Worm (Caenorhabditis elegans) whole organism, young adult: ENCODE data around the gene ZK1098.11.

Experiments
- B0336.3 ChIP-seq: fragments of 200-800 bp; sonication (Bioruptor generic); IDR thresholded peaks from 2 replicates; pipeline ENCODE4 v1.3.6; 2022; ENCODE audit warnings: missing genetic modification characterization, missing compliant biosample characterization
- C17E4.6 ChIP-seq: fragments of 200-800 bp; sonication (Bioruptor generic); IDR thresholded peaks from 2 replicates; pipeline ENCODE4 v1.3.6; 2022; ENCODE audit warnings: missing genetic modification reagents, missing genetic modification characterization, missing compliant biosample characterization
- F49E8.2 ChIP-seq: sonication (generic microtip); optimal IDR thresholded peaks from 3 replicates; lab custom pipeline; 2017; ENCODE audit warnings: missing genetic modification characterization, mild to moderate bottlenecking, missing compliant biosample characterization, antibody characterized with exemption, moderate library complexity; ENCODE audit not compliant: insufficient read depth
- K11D2.4 ChIP-seq: fragments of 200-800 bp; sonication (Bioruptor generic); IDR thresholded peaks from 2 replicates; pipeline ENCODE4 v1.3.6; 2022; ENCODE audit warnings: missing genetic modification reagents, missing genetic modification characterization, missing compliant biosample characterization
- K12H6.12 ChIP-seq: fragments of 200-800 bp; sonication (Bioruptor generic); optimal IDR thresholded peaks from 2 replicates; lab custom pipeline; 2018; ENCODE audit warnings: mild to moderate bottlenecking, missing genetic modification characterization, missing compliant biosample characterization
- T26A5.8 ChIP-seq: sonication (generic microtip); optimal IDR thresholded peaks from 2 replicates; lab custom pipeline; 2016; ENCODE audit warnings: missing genetic modification characterization, missing compliant biosample characterization
- Y53F4B.3 ChIP-seq: fragments of 200-800 bp; sonication (Bioruptor generic); IDR thresholded peaks from 2 replicates; pipeline ENCODE4 v1.3.6; 2022; ENCODE audit warnings: missing genetic modification reagents, missing genetic modification characterization, missing compliant biosample characterization
- Y56A3A.18 ChIP-seq: fragments of 200-800 bp; sonication (Bioruptor generic); IDR thresholded peaks from 2 replicates; pipeline ENCODE4 v1.3.6; 2022; ENCODE audit warnings: missing genetic modification reagents, missing genetic modification characterization, missing compliant biosample characterization
- Y67H2A.10 ChIP-seq: fragments of 200-800 bp; sonication (Bioruptor generic); conservative IDR thresholded peaks from 2 replicates; pipeline ENCODE4 v1.3.6; 2022; ENCODE audit warnings: missing genetic modification reagents, missing genetic modification characterization, missing compliant biosample characterization
- ZK185.1 ChIP-seq: sonication (generic microtip); optimal IDR thresholded peaks from 2 replicates; lab custom pipeline; 2016; ENCODE audit warnings: mild to moderate bottlenecking, missing genetic modification characterization, missing compliant biosample characterization; ENCODE audit not compliant: poor library complexity, severe bottlenecking
- ama-1 ChIP-seq, 3 experiments: fragments of 150-350 bp in 1 of 3; sonication (generic microtip) in 2 of 3; optimal IDR thresholded peaks; 2 replicates each; lab custom pipeline; 2014 to 2018; ENCODE audit warnings: missing biosample characterization in 2 of 3, missing genetic modification characterization in 2 of 3, missing genetic modification reagents in 2 of 3
- aptf-2 ChIP-seq: fragments of 200-800 bp; sonication (Bioruptor generic); conservative IDR thresholded peaks from 2 replicates; pipeline ENCODE4 v1.3.6; 2022; ENCODE audit warnings: missing genetic modification reagents, missing genetic modification characterization, missing compliant biosample characterization
- attf-3 ChIP-seq: fragments of 200-800 bp; sonication (Bioruptor generic); conservative IDR thresholded peaks from 2 replicates; pipeline ENCODE4 v1.3.6; 2022; ENCODE audit warnings: missing genetic modification reagents, missing genetic modification characterization, missing compliant biosample characterization
- cebp-2 ChIP-seq: fragments of 200-800 bp; sonication (Bioruptor generic); IDR thresholded peaks from 2 replicates; pipeline ENCODE4 v1.3.6; 2022; ENCODE audit warnings: missing genetic modification characterization, missing compliant biosample characterization
- ceh-100 ChIP-seq: fragments of 200-800 bp; sonication (Bioruptor generic); IDR thresholded peaks from 2 replicates; pipeline ENCODE4 v1.3.6; 2022; ENCODE audit warnings: missing genetic modification reagents, missing genetic modification characterization, missing compliant biosample characterization
- ceh-27 ChIP-seq: fragments of 200-800 bp; sonication (Bioruptor generic); optimal IDR thresholded peaks from 2 replicates; lab custom pipeline; 2018; ENCODE audit warnings: mild to moderate bottlenecking, missing genetic modification characterization, moderate library complexity, missing compliant biosample characterization
- dox-1 ChIP-seq: fragments of 200-800 bp; sonication (Bioruptor generic); IDR thresholded peaks from 2 replicates; pipeline ENCODE4 v1.3.6; 2022; ENCODE audit warnings: missing genetic modification reagents, missing genetic modification characterization, missing compliant biosample characterization
- egl-18 ChIP-seq: fragments of 200-800 bp; sonication (Bioruptor generic); IDR thresholded peaks from 2 replicates; pipeline ENCODE4 v1.3.6; 2022; ENCODE audit warnings: missing genetic modification reagents, missing genetic modification characterization, missing compliant biosample characterization
- ekl-4 ChIP-seq: fragments of 200-800 bp; sonication (Bioruptor generic); IDR thresholded peaks from 2 replicates; pipeline ENCODE4 v1.3.6; 2022; ENCODE audit warnings: missing genetic modification reagents, missing genetic modification characterization, missing compliant biosample characterization
- hmg-1.2 ChIP-seq: fragments of 200-800 bp; sonication (Bioruptor generic); IDR thresholded peaks from 2 replicates; pipeline ENCODE4 v1.3.6; 2022; ENCODE audit warnings: missing genetic modification reagents, missing genetic modification characterization, missing compliant biosample characterization
- lin-26 ChIP-seq: fragments of 200-800 bp; sonication (Bioruptor generic); IDR thresholded peaks from 2 replicates; pipeline ENCODE4 v1.3.6; 2022; ENCODE audit warnings: missing genetic modification reagents, missing genetic modification characterization, missing compliant biosample characterization
- lin-35 ChIP-seq, 3 experiments: fragments of 150-350 bp in 2 of 3; sonication (generic microtip) in 1 of 3; optimal IDR thresholded peaks; 2 replicates each; lab custom pipeline; 2014 to 2018; ENCODE audit warnings: missing biosample characterization in 3 of 3, missing genetic modification characterization in 3 of 3, missing genetic modification reagents in 3 of 3
- lin-40 ChIP-seq: sonication (generic microtip); optimal IDR thresholded peaks from 2 replicates; lab custom pipeline; 2016; ENCODE audit warnings: missing genetic modification characterization, mild to moderate bottlenecking, missing compliant biosample characterization, missing genotype, missing genetic modification reagents
- lin-54 ChIP-seq: fragments of 200-800 bp; sonication (Bioruptor generic); optimal IDR thresholded peaks from 2 replicates; lab custom pipeline; 2018; ENCODE audit warnings: mild to moderate bottlenecking, missing genetic modification characterization, missing compliant biosample characterization
- madf-10 ChIP-seq: sonication (generic microtip); optimal IDR thresholded peaks from 2 replicates; lab custom pipeline; 2016; ENCODE audit warnings: mild to moderate bottlenecking, missing genetic modification characterization, missing compliant biosample characterization
- madf-3 ChIP-seq: fragments of 200-800 bp; sonication (Bioruptor generic); IDR thresholded peaks from 2 replicates; pipeline ENCODE4 v1.3.6; 2022; ENCODE audit warnings: missing genetic modification reagents, missing genetic modification characterization, missing compliant biosample characterization
- madf-8 ChIP-seq: fragments of 200-800 bp; sonication (Bioruptor generic); conservative IDR thresholded peaks from 2 replicates; pipeline ENCODE4 v1.3.6; 2022; ENCODE audit warnings: missing genetic modification reagents, missing genetic modification characterization, missing compliant biosample characterization
- mcd-1 ChIP-seq: fragments of 200-800 bp; sonication (Bioruptor generic); IDR thresholded peaks from 2 replicates; pipeline ENCODE4 v1.3.6; 2022; ENCODE audit warnings: missing genetic modification reagents, missing genetic modification characterization, missing compliant biosample characterization
- nfyb-1 ChIP-seq: fragments of 200-800 bp; sonication (Bioruptor generic); IDR thresholded peaks from 2 replicates; pipeline ENCODE4 v1.3.6; 2022; ENCODE audit warnings: missing genetic modification reagents, missing genetic modification characterization, missing compliant biosample characterization
- nhr-80 ChIP-seq: sonication (generic microtip); optimal IDR thresholded peaks from 2 replicates; lab custom pipeline; 2016; ENCODE audit warnings: missing genetic modification characterization, missing compliant biosample characterization
- nhr-90 ChIP-seq: sonication (generic microtip); optimal IDR thresholded peaks from 2 replicates; lab custom pipeline; 2016; ENCODE audit warnings: missing genotype, mild to moderate bottlenecking, missing genetic modification characterization, missing compliant biosample characterization
- rcor-1 ChIP-seq: fragments of 200-800 bp; sonication (Bioruptor generic); IDR thresholded peaks from 2 replicates; pipeline ENCODE4 v1.3.6; 2022; ENCODE audit warnings: missing genetic modification reagents, missing genetic modification characterization, missing compliant biosample characterization
- repo-1 ChIP-seq: sonication (generic microtip); optimal IDR thresholded peaks from 2 replicates; lab custom pipeline; 2017; ENCODE audit warnings: mild to moderate bottlenecking, missing genetic modification characterization, missing compliant biosample characterization
- rpc-1 ChIP-seq, 2 experiments: fragments of 150-350 bp in 1 of 2; sonication (generic microtip) in 1 of 2; optimal IDR thresholded peaks; 2 replicates each; lab custom pipeline; 2014 to 2018; ENCODE audit warnings: missing biosample characterization in 1 of 2, missing genetic modification characterization in 1 of 2, missing genetic modification reagents in 1 of 2, missing genotype in 1 of 2
- snpc-4 ChIP-seq, 5 experiments: fragments of 150-350 bp in 1 of 5; sonication (generic microtip) in 4 of 5; optimal IDR thresholded peaks; 2 replicates each; lab custom pipeline; 2014 to 2018; ENCODE audit warnings: missing genetic modification characterization in 5 of 5, missing biosample characterization in 3 of 5, antibody characterized with exemption in 2 of 5, mild to moderate bottlenecking in 2 of 5, missing compliant biosample characterization in 2 of 5, missing genotype in 2 of 5, moderate library complexity in 2 of 5, missing genetic modification reagents in 1 of 5
- tlf-1 ChIP-seq: fragments of 200-800 bp; sonication (Bioruptor generic); optimal IDR thresholded peaks from 2 replicates; lab custom pipeline; 2018; ENCODE audit warnings: mild to moderate bottlenecking, missing genetic modification characterization, missing compliant biosample characterization
- unc-130 ChIP-seq: sonication (generic microtip); optimal IDR thresholded peaks from 2 replicates; lab custom pipeline; 2016; ENCODE audit warnings: missing genetic modification reagents, missing genetic modification characterization, missing compliant biosample characterization
- unc-62 ChIP-seq: fragments of 150-350 bp; optimal IDR thresholded peaks from 2 replicates; lab custom pipeline; 2014; ENCODE audit warnings: missing biosample characterization, missing genetic modification reagents, missing genetic modification characterization
- ztf-18 ChIP-seq: sonication (generic microtip); optimal IDR thresholded peaks from 2 replicates; lab custom pipeline; 2016; ENCODE audit warnings: missing genotype, mild to moderate bottlenecking, missing genetic modification characterization, missing compliant biosample characterization
- ztf-28 ChIP-seq: fragments of 200-800 bp; sonication (Bioruptor generic); IDR thresholded peaks from 2 replicates; pipeline ENCODE4 v1.3.6; 2022; ENCODE audit warnings: missing genetic modification reagents, missing genetic modification characterization, missing compliant biosample characterization
- ztf-6 ChIP-seq: fragments of 200-800 bp; sonication (Bioruptor generic); IDR thresholded peaks from 2 replicates; pipeline ENCODE4 v1.3.6; 2022; ENCODE audit warnings: missing genetic modification reagents, missing genetic modification characterization, missing compliant biosample characterization

Gene ZK1098.11

ce11 chrIII:9546016-9546659 lies 10.3 kb upstream of the ZK1098.11 start, which contains the start of gene unc-16 (continued):
- peak; percentile 51 for TF ChIP-seq ceh-100 (GFP tag; lab: Robert Waterston, UW)
- TF ChIP-seq B0336.3 = peak; percentile 59
- TF ChIP-seq madf-3 (GFP tag; lab: Robert Waterston, UW) = no peak
- TF ChIP-seq ekl-4 (GFP tag; lab: Robert Waterston, UW) = peak; percentile 84
- TF ChIP-seq lin-54 (GFP tag; lab: Kevin White, UChicago) = peak; percentile 72
- TF ChIP-seq attf-3 (GFP tag; lab: Robert Waterston, UW) = peak; percentile 59
- TF ChIP-seq egl-18 (GFP tag; lab: Robert Waterston, UW) = no peak
- peak; percentile 46 for TF ChIP-seq repo-1 (tag; lab: Kevin White, UChicago)
- TF ChIP-seq ztf-18 (tag; lab: Kevin White, UChicago) = peak; percentile 54
- TF ChIP-seq ztf-28 (GFP tag; lab: Robert Waterston, UW) = no peak
- peak; percentile 85 for TF ChIP-seq lin-40
- TF ChIP-seq dox-1 (GFP tag; lab: Robert Waterston, UW) = peak; percentile 80
- TF ChIP-seq lin-35 (GFP tag; optimal IDR thresholded peaks at IDR 0.05; lab: Kevin White, UChicago) = peak in 1 of 3 experiments; percentile 82
- TF ChIP-seq Y56A3A.18 (GFP tag; lab: Robert Waterston, UW) = no peak
- peak; percentile 26; the same call in 1 of the 2 replicates for TF ChIP-seq lin-26
- peak; percentile 65 for TF ChIP-seq ZK185.1 (tag; lab: Kevin White, UChicago)
- no peak for TF ChIP-seq T26A5.8 (tag; lab: Kevin White, UChicago)
- TF ChIP-seq ztf-6 (GFP tag; lab: Robert Waterston, UW) = no peak
- peak; percentile 85; the same call in 1 of the 2 replicates for TF ChIP-seq nfyb-1 (GFP tag; lab: Robert Waterston, UW)
- peak; percentile 89 for TF ChIP-seq mcd-1 (GFP tag; lab: Robert Waterston, UW)
- TF ChIP-seq tlf-1 (GFP tag; lab: Kevin White, UChicago) = peak; percentile 28
- peak; percentile 88 for TF ChIP-seq ceh-27 (GFP tag; lab: Kevin White, UChicago)
- TF ChIP-seq hmg-1.2 (GFP tag; lab: Robert Waterston, UW) = peak; percentile 33; the same call in 1 of the 2 replicates
- TF ChIP-seq nhr-80 = peak; percentile 70
- peak; percentile 64; the same call in 1 of the 2 replicates for TF ChIP-seq Y67H2A.10
- TF ChIP-seq aptf-2 = no peak
- TF ChIP-seq snpc-4 (GFP tag; optimal IDR thresholded peaks at IDR 0.05; lab: Kevin White, UChicago) = no peak
- TF ChIP-seq snpc-4 (tag; optimal IDR thresholded peaks at IDR 0.05; lab: Kevin White, UChicago) = peak in 3 of 4 experiments; percentile 32 to 55 (median 52)
- TF ChIP-seq cebp-2 = no peak
- TF ChIP-seq nhr-90 (tag; lab: Kevin White, UChicago) = no peak
- peak; percentile 35; the same call in 1 of the 2 replicates for TF ChIP-seq rcor-1
- TF ChIP-seq ama-1 (optimal IDR thresholded peaks at IDR 0.05; lab: Kevin White, UChicago) = peak; percentile 25
- TF ChIP-seq ama-1 (GFP tag; optimal IDR thresholded peaks at IDR 0.05; lab: Kevin White, UChicago) = no peak
- peak; percentile 87 for TF ChIP-seq K11D2.4 (GFP tag; lab: Robert Waterston, UW)
- 0 out of 2 replicates have a peak, but pooled peaks have one; percentile 36 for TF ChIP-seq C17E4.6 (GFP tag; lab: Robert Waterston, UW)
- no peak for TF ChIP-seq Y53F4B.3 (GFP tag; lab: Robert Waterston, UW)
- TF ChIP-seq K12H6.12 (tag; lab: Kevin White, UChicago) = peak; percentile 72
- TF ChIP-seq F49E8.2 (tag; lab: Kevin White, UChicago) = no peak
- TF ChIP-seq madf-8 (GFP tag; lab: Robert Waterston, UW) = peak; percentile 40
- peak; percentile 13 for TF ChIP-seq rpc-1 (optimal IDR thresholded peaks at IDR 0.05; lab: Kevin White, UChicago)
- TF ChIP-seq rpc-1 (tag; optimal IDR thresholded peaks at IDR 0.05; lab: Kevin White, UChicago) = no peak
- TF ChIP-seq madf-10 (tag; lab: Kevin White, UChicago) = peak; percentile 45
- no peak for TF ChIP-seq unc-130 (GFP tag; lab: Kevin White, UChicago)
- TF ChIP-seq unc-62 (GFP tag; lab: Kevin White, UChicago) = peak; percentile 72
